Worm (Caenorhabditis elegans) whole organism, mixed stage, embryonic: ENCODE results near the gene nhr-21.

Experiments
- M03D4.4 ChIP-seq: sonication (generic microtip); optimal IDR thresholded peaks from 2 replicates; lab custom pipeline; 2017; ENCODE audit warnings: mild to moderate bottlenecking, missing genetic modification characterization, missing compliant biosample characterization
- bed-3 ChIP-seq: fragments of 200-800 bp; sonication (Bioruptor generic); optimal IDR thresholded peaks from 3 replicates; lab custom pipeline; 2018; ENCODE audit warnings: mild to moderate bottlenecking, missing genetic modification characterization, moderate library complexity, missing compliant biosample characterization
- blmp-1 ChIP-seq: fragments of 150-350 bp; optimal IDR thresholded peaks from 2 replicates; lab custom pipeline; 2014; ENCODE audit warnings: missing biosample characterization, missing genetic modification characterization
- ceh-43 ChIP-seq: fragments of 200-800 bp; sonication (Bioruptor generic); optimal IDR thresholded peaks from 2 replicates; lab custom pipeline; 2018; ENCODE audit warnings: mild to moderate bottlenecking, missing genetic modification characterization, moderate library complexity, missing compliant biosample characterization
- ceh-83 ChIP-seq: fragments of 200-800 bp; sonication (Bioruptor generic); optimal IDR thresholded peaks from 2 replicates; lab custom pipeline; 2018; ENCODE audit warnings: mild to moderate bottlenecking, missing genetic modification characterization, missing compliant biosample characterization
- ces-1 ChIP-seq: fragments of 150-350 bp; optimal IDR thresholded peaks from 2 replicates; lab custom pipeline; 2014; ENCODE audit warnings: missing biosample characterization, missing genetic modification reagents, missing genetic modification characterization
- cnd-1 ChIP-seq: fragments of 200-800 bp; sonication (Bioruptor generic); optimal IDR thresholded peaks from 2 replicates; lab custom pipeline; 2018; ENCODE audit warnings: mild to moderate bottlenecking, missing genetic modification characterization, missing compliant biosample characterization
- drap-1 ChIP-seq: fragments of 200-800 bp; sonication (Bioruptor generic); optimal IDR thresholded peaks from 3 replicates; lab custom pipeline; 2018; ENCODE audit warnings: mild to moderate bottlenecking, missing genetic modification characterization, missing compliant biosample characterization
- elt-1 ChIP-seq: sonication (generic microtip); optimal IDR thresholded peaks from 2 replicates; lab custom pipeline; 2017; ENCODE audit warnings: missing genetic modification characterization, mild to moderate bottlenecking, missing compliant biosample characterization, antibody characterized with exemption, moderate library complexity, borderline replicate concordance; ENCODE audit not compliant: insufficient read depth
- elt-3 ChIP-seq: fragments of 150-350 bp; optimal IDR thresholded peaks from 2 replicates; lab custom pipeline; 2014; ENCODE audit warnings: missing biosample characterization, missing genetic modification characterization
- flh-1 ChIP-seq: fragments of 200-800 bp; sonication (Bioruptor generic); optimal IDR thresholded peaks from 2 replicates; lab custom pipeline; 2018; ENCODE audit warnings: mild to moderate bottlenecking, missing genetic modification characterization, moderate library complexity, missing compliant biosample characterization
- ham-2 ChIP-seq: fragments of 200-800 bp; sonication (Bioruptor generic); optimal IDR thresholded peaks from 2 replicates; lab custom pipeline; 2018; ENCODE audit warnings: mild to moderate bottlenecking, missing genetic modification characterization, missing compliant biosample characterization
- hlh-1 ChIP-seq: fragments of 150-350 bp; optimal IDR thresholded peaks from 2 replicates; lab custom pipeline; 2014; ENCODE audit warnings: missing biosample characterization, missing genetic modification reagents, missing genetic modification characterization
- lin-13 ChIP-seq: fragments of 150-350 bp; optimal IDR thresholded peaks from 2 replicates; lab custom pipeline; 2014; ENCODE audit warnings: missing biosample characterization, missing genetic modification characterization
- lin-32 ChIP-seq: fragments of 200-800 bp; sonication (Bioruptor generic); optimal IDR thresholded peaks from 2 replicates; lab custom pipeline; 2018; ENCODE audit warnings: mild to moderate bottlenecking, missing genetic modification characterization, missing compliant biosample characterization
- lsy-2 ChIP-seq: fragments of 150-350 bp; optimal IDR thresholded peaks from 2 replicates; lab custom pipeline; 2014; ENCODE audit warnings: missing biosample characterization, missing genetic modification characterization
- mep-1 ChIP-seq: fragments of 150-350 bp; optimal IDR thresholded peaks from 2 replicates; lab custom pipeline; 2017; ENCODE audit warnings: missing biosample characterization, missing genetic modification reagents, missing genetic modification characterization, inconsistent platforms
- nhr-12 ChIP-seq: fragments of 150-350 bp; optimal IDR thresholded peaks from 2 replicates; lab custom pipeline; 2014; ENCODE audit warnings: missing biosample characterization, missing genetic modification characterization
- nhr-2 ChIP-seq: fragments of 150-350 bp; optimal IDR thresholded peaks from 2 replicates; lab custom pipeline; 2014; ENCODE audit warnings: missing biosample characterization, missing genetic modification characterization
- nhr-237 ChIP-seq: fragments of 150-350 bp; optimal IDR thresholded peaks from 2 replicates; lab custom pipeline; 2014; ENCODE audit warnings: missing biosample characterization, missing genetic modification characterization
- nhr-28 ChIP-seq: fragments of 150-350 bp; optimal IDR thresholded peaks from 2 replicates; lab custom pipeline; 2014; ENCODE audit warnings: missing biosample characterization, missing genetic modification characterization
- nhr-76 ChIP-seq: sonication (generic microtip); optimal IDR thresholded peaks from 2 replicates; lab custom pipeline; 2017; ENCODE audit warnings: missing biosample characterization, missing genetic modification characterization
- pha-4 ChIP-seq: fragments of 150-350 bp; optimal IDR thresholded peaks from 2 replicates; lab custom pipeline; 2018; ENCODE audit warnings: missing biosample characterization, missing genetic modification reagents, missing genetic modification characterization
- sem-2 ChIP-seq: fragments of 200-800 bp; sonication (Bioruptor generic); optimal IDR thresholded peaks from 2 replicates; lab custom pipeline; 2018; ENCODE audit warnings: mild to moderate bottlenecking, missing genetic modification characterization, missing compliant biosample characterization
- snpc-4 ChIP-seq: fragments of 150-350 bp; optimal IDR thresholded peaks from 2 replicates; lab custom pipeline; 2014; ENCODE audit warnings: missing biosample characterization, missing genetic modification characterization
- sptf-1 ChIP-seq: sonication (generic microtip); optimal IDR thresholded peaks from 2 replicates; lab custom pipeline; 2017; ENCODE audit warnings: mild to moderate bottlenecking, missing genetic modification characterization, moderate library complexity, missing compliant biosample characterization
- tbx-8 ChIP-seq: fragments of 200-800 bp; sonication (Bioruptor generic); optimal IDR thresholded peaks from 2 replicates; lab custom pipeline; 2018; ENCODE audit warnings: mild to moderate bottlenecking, missing genetic modification characterization, moderate library complexity, missing compliant biosample characterization
- unc-120 ChIP-seq: sonication (generic microtip); optimal IDR thresholded peaks from 2 replicates; lab custom pipeline; 2017; ENCODE audit warnings: missing genetic modification characterization, missing compliant biosample characterization; ENCODE audit not compliant: poor library complexity, severe bottlenecking
- unc-39 ChIP-seq: fragments of 150-350 bp; optimal IDR thresholded peaks from 2 replicates; lab custom pipeline; 2014; ENCODE audit warnings: missing biosample characterization, missing genetic modification characterization
- unc-62 ChIP-seq: fragments of 150-350 bp; optimal IDR thresholded peaks from 2 replicates; lab custom pipeline; 2014; ENCODE audit warnings: missing biosample characterization, missing genetic modification reagents, missing genetic modification characterization
- zip-8 ChIP-seq: fragments of 150-350 bp; optimal IDR thresholded peaks from 2 replicates; lab custom pipeline; 2014; ENCODE audit warnings: missing biosample characterization, missing genetic modification characterization
- ztf-11 ChIP-seq: fragments of 150-350 bp; optimal IDR thresholded peaks from 2 replicates; lab custom pipeline; 2014; ENCODE audit warnings: missing biosample characterization, missing genetic modification characterization

Gene nhr-21

DNA sequence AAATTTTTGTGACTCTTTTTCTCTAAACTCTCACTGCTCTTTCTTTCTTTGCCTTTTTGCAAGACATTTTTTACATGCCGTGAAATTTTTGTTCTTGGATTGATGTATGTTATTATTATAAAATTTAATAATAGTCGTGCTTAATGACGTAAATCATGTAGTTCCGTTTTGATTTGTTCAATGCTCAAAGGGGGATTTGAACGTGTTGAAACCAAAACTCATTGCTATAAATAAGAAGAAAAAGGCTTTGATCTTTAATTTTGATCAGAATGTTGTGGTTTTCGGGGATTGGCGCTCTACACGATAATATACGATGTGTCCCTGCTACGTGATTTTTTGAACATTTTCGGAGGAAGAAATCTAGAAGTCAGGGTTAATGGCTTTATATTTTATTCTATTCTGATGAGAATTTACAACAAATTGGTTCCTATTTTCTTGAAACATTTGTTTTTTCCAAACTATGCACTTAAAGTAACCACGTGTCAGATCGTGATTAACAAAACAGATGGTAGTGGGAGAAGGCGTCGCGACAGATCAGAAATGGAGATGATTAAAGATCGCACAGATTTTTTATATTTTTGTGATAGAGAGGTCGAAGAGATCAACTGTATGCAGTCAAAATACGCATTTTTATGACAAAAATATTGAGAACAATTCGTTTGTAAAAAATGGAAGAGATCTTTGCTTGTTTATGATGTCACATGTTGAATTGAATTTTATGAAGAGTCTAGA, 2.7 kb downstream of the nhr-21 start:
- TF ChIP-seq zip-8 (tag; lab: Kevin White, UChicago) (no peak), elt-1 (tag; lab: Kevin White, UChicago) (no peak), bed-3 (GFP tag; lab: Kevin White, UChicago) (no peak), unc-39 (tag; lab: Kevin White, UChicago) (no peak), ham-2 (GFP tag; lab: Kevin White, UChicago) (no peak), nhr-12 (no peak), elt-3 (tag; lab: Kevin White, UChicago) (no peak), nhr-237 (tag; lab: Kevin White, UChicago) (no peak)
- TF ChIP-seq, all 35 proteins: peak for 0

DNA sequence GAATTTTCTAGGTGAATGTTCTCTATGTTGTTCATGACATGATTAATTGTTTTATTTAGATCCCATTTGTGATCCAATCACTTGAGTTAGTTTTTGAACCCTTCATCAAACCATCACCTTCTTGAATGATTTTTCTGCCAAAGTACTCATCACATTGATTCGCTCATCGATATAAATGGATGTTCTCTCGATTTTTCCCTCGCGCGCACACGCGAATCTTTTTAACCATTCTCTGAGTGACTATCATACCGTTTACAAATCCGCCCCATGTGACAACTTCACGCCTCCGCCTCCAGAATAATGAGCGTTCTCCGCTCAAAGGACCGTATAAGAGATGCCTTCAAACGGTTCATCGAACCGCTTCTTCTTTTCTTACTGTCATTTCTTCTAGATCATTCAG, 3.9 kb downstream of the nhr-21 start:
- no peak for TF ChIP-seq zip-8 (tag; lab: Kevin White, UChicago)
- no peak for TF ChIP-seq elt-3 (tag; lab: Kevin White, UChicago)
- TF ChIP-seq nhr-2 (tag; lab: Kevin White, UChicago): no peak
- no peak for TF ChIP-seq nhr-28 (tag; lab: Kevin White, UChicago)
- TF ChIP-seq nhr-76 (tag; lab: Kevin White, UChicago): no peak
- TF ChIP-seq ces-1 (GFP tag; lab: Kevin White, UChicago): no peak
- no peak for TF ChIP-seq pha-4
- TF ChIP-seq ceh-83 (GFP tag; lab: Kevin White, UChicago): no peak
- no peak for TF ChIP-seq lin-13
- no peak for TF ChIP-seq M03D4.4 (tag; lab: Kevin White, UChicago)
- no peak for TF ChIP-seq tbx-8 (GFP tag; lab: Kevin White, UChicago)
- TF ChIP-seq cnd-1 (tag; lab: Kevin White, UChicago): no peak
- no peak for TF ChIP-seq drap-1 (GFP tag; lab: Kevin White, UChicago)
- TF ChIP-seq flh-1 (GFP tag; lab: Kevin White, UChicago): no peak
- no peak for TF ChIP-seq sem-2 (GFP tag; lab: Kevin White, UChicago)
- TF ChIP-seq lin-32 (GFP tag; lab: Kevin White, UChicago): no peak
- TF ChIP-seq blmp-1: no peak
- no peak for TF ChIP-seq mep-1

ce11 chrII:7343668-7344067, 4.6 kb downstream of the nhr-21 start:
- TF ChIP-seq pha-4 (peak; percentile 70), unc-62 (GFP tag; lab: Kevin White, UChicago) (no peak), ham-2 (GFP tag; lab: Kevin White, UChicago) (peak; percentile 56), nhr-76 (tag; lab: Kevin White, UChicago) (no peak)

- TF ChIP-seq lin-13 (no peak), cnd-1 (tag; lab: Kevin White, UChicago) (no peak), bed-3 (GFP tag; lab: Kevin White, UChicago) (no peak), lsy-2 (tag; lab: Kevin White, UChicago) (no peak), ceh-83 (GFP tag; lab: Kevin White, UChicago) (no peak), sptf-1 (tag; lab: Kevin White, UChicago) (no peak), M03D4.4 (tag; lab: Kevin White, UChicago) (no peak), zip-8 (tag; lab: Kevin White, UChicago) (no peak)
These were observed 6.8 kb downstream of the nhr-21 start for ce11 chrII:7345858-7346257.

ce11 chrII:7348063-7348462, 9.0 kb downstream of the nhr-21 start:
- TF ChIP-seq ztf-11 (tag; lab: Kevin White, UChicago) (no peak), ham-2 (GFP tag; lab: Kevin White, UChicago) (no peak), ceh-43 (GFP tag; lab: Kevin White, UChicago) (no peak), pha-4 (no peak), unc-120 (tag; lab: Kevin White, UChicago) (no peak), flh-1 (GFP tag; lab: Kevin White, UChicago) (no peak), blmp-1 (no peak), tbx-8 (GFP tag; lab: Kevin White, UChicago) (no peak), nhr-76 (tag; lab: Kevin White, UChicago) (no peak), elt-3 (tag; lab: Kevin White, UChicago) (no peak), hlh-1 (tag; lab: Kevin White, UChicago) (no peak), nhr-2 (tag; lab: Kevin White, UChicago) (no peak), zip-8 (tag; lab: Kevin White, UChicago) (no peak), snpc-4 (tag; lab: Kevin White, UChicago) (no peak)
